Fruit fly (Drosophila melanogaster) whole organism, embryonic: Measurements from ENCODE around the gene CG14191.

Source experiments
- Adf1 ChIP-seq: fragments of 200-800 bp; sonication (Bioruptor generic); IDR thresholded peaks from 2 replicates; pipeline ENCODE4 v1.3.6; 2022; ENCODE audit warnings: missing biosample characterization, missing genetic modification characterization
- CG10267 ChIP-seq: fragments of 200-800 bp; sonication (Bioruptor generic); optimal IDR thresholded peaks from 2 replicates; lab custom pipeline; 2018; ENCODE audit warnings: missing biosample characterization, mild to moderate bottlenecking, missing genetic modification characterization, moderate library complexity
- CG10979 ChIP-seq: fragments of 200-800 bp; sonication (Bioruptor generic); optimal IDR thresholded peaks from 2 replicates; lab custom pipeline; 2018; ENCODE audit warnings: missing biosample characterization, mild to moderate bottlenecking, missing genetic modification characterization, moderate library complexity
- CG11398 ChIP-seq: fragments of 200-800 bp; sonication (Bioruptor generic); optimal IDR thresholded peaks from 2 replicates; lab custom pipeline; 2016; ENCODE audit warnings: missing biosample characterization, missing genetic modification characterization
- CG11695 ChIP-seq: fragments of 200-800 bp; sonication (Bioruptor generic); IDR thresholded peaks from 3 replicates; pipeline ENCODE4 v1.3.6; 2022; ENCODE audit warnings: missing biosample characterization, missing genetic modification characterization
- CG12236 ChIP-seq: fragments of 200-800 bp; sonication (Bioruptor generic); optimal IDR thresholded peaks from 2 replicates; lab custom pipeline; 2016; ENCODE audit warnings: missing biosample characterization, missing genetic modification characterization
- CG13296 ChIP-seq: fragments of 200-800 bp; sonication (Bioruptor generic); optimal IDR thresholded peaks from 3 replicates; lab custom pipeline; 2018; ENCODE audit warnings: missing biosample characterization, mild to moderate bottlenecking, missing genetic modification characterization
- CG17328 ChIP-seq: fragments of 200-800 bp; sonication (Bioruptor generic); IDR thresholded peaks from 2 replicates; pipeline ENCODE4 v1.3.6; 2022; ENCODE audit warnings: missing biosample characterization, missing genetic modification characterization
- CG17361 ChIP-seq: fragments of 200-800 bp; sonication (Bioruptor generic); IDR thresholded peaks from 3 replicates; pipeline ENCODE4 v1.3.6; 2022; ENCODE audit warnings: missing biosample characterization, missing genetic modification characterization
- CG18619 ChIP-seq: fragments of 200-800 bp; sonication (Bioruptor generic); optimal IDR thresholded peaks from 3 replicates; lab custom pipeline; 2017; ENCODE audit warnings: missing biosample characterization, mild to moderate bottlenecking, missing genetic modification characterization
- CG18764 ChIP-seq: fragments of 200-800 bp; sonication (Bioruptor generic); optimal IDR thresholded peaks from 3 replicates; lab custom pipeline; 2016; ENCODE audit warnings: missing biosample characterization, missing genetic modification characterization
- CG2120 ChIP-seq: fragments of 200-800 bp; sonication (Bioruptor generic); optimal IDR thresholded peaks from 3 replicates; lab custom pipeline; 2016; ENCODE audit warnings: missing biosample characterization, missing genetic modification characterization
- CG2199 ChIP-seq: fragments of 200-800 bp; sonication (Bioruptor generic); IDR thresholded peaks from 3 replicates; pipeline ENCODE4 v1.3.6; 2022; ENCODE audit warnings: missing biosample characterization, missing genetic modification characterization
- CG30431 ChIP-seq: fragments of 200-800 bp; sonication (Bioruptor generic); optimal IDR thresholded peaks from 2 replicates; lab custom pipeline; 2017; ENCODE audit warnings: missing biosample characterization, missing genetic modification characterization
- CG3163 ChIP-seq: fragments of 200-800 bp; sonication (Bioruptor generic); optimal IDR thresholded peaks from 3 replicates; lab custom pipeline; 2016; ENCODE audit warnings: missing biosample characterization, missing genetic modification characterization
- CG42726 ChIP-seq: fragments of 200-800 bp; sonication (Bioruptor generic); IDR thresholded peaks from 2 replicates; pipeline ENCODE4 v1.3.6; 2022; ENCODE audit warnings: missing biosample characterization, missing genetic modification characterization; ENCODE audit not compliant: partially characterized antibody
- CG4282 ChIP-seq: fragments of 200-800 bp; sonication (Bioruptor generic); optimal IDR thresholded peaks from 2 replicates; lab custom pipeline; 2016; ENCODE audit warnings: missing biosample characterization, missing genetic modification characterization
- CG6175 ChIP-seq: fragments of 200-800 bp; sonication (Bioruptor generic); IDR thresholded peaks from 3 replicates; pipeline ENCODE4 v1.3.6; 2022; ENCODE audit warnings: missing biosample characterization, missing genetic modification characterization
- CG8765 ChIP-seq: fragments of 200-800 bp; sonication (Bioruptor generic); IDR thresholded peaks from 2 replicates; pipeline ENCODE4 v1.3.6; 2022; ENCODE audit warnings: missing biosample characterization, missing genetic modification characterization
- CG9215 ChIP-seq: fragments of 200-800 bp; sonication (Bioruptor generic); IDR thresholded peaks from 2 replicates; pipeline ENCODE4 v1.3.6; 2022; ENCODE audit warnings: missing biosample characterization, missing genetic modification characterization
- CG9437 ChIP-seq: fragments of 200-800 bp; sonication (Bioruptor generic); optimal IDR thresholded peaks from 2 replicates; lab custom pipeline; 2018; ENCODE audit warnings: missing biosample characterization, mild to moderate bottlenecking, missing genetic modification characterization
- CG9727 ChIP-seq: fragments of 200-800 bp; sonication (Bioruptor generic); optimal IDR thresholded peaks from 3 replicates; lab custom pipeline; 2017; ENCODE audit warnings: missing biosample characterization, mild to moderate bottlenecking, missing genetic modification characterization
- CG9817 ChIP-seq: fragments of 200-800 bp; sonication (Bioruptor generic); optimal IDR thresholded peaks from 2 replicates; lab custom pipeline; 2018; ENCODE audit warnings: missing biosample characterization, mild to moderate bottlenecking, missing genetic modification characterization, moderate library complexity
- CHES-1-like ChIP-seq: fragments of 200-800 bp; sonication (Bioruptor generic); optimal IDR thresholded peaks from 2 replicates; lab custom pipeline; 2016; ENCODE audit warnings: missing biosample characterization, missing genetic modification characterization
- Dbx ChIP-seq: fragments of 200-800 bp; sonication (Bioruptor generic); IDR thresholded peaks from 3 replicates; pipeline ENCODE4 v1.3.6; 2022; ENCODE audit warnings: missing biosample characterization, missing genetic modification characterization
- Fer2 ChIP-seq: fragments of 200-800 bp; sonication (Bioruptor generic); optimal IDR thresholded peaks from 2 replicates; lab custom pipeline; 2018; ENCODE audit warnings: missing biosample characterization, mild to moderate bottlenecking, missing genetic modification characterization, moderate library complexity
- H15 ChIP-seq: fragments of 200-800 bp; sonication (Bioruptor generic); IDR thresholded peaks from 3 replicates; pipeline ENCODE4 v1.3.6; 2022; ENCODE audit warnings: missing biosample characterization, missing genetic modification characterization
- Hr3 ChIP-seq: fragments of 200-800 bp; sonication (Bioruptor generic); optimal IDR thresholded peaks from 3 replicates; lab custom pipeline; 2016; ENCODE audit warnings: missing biosample characterization, missing genetic modification characterization
- Scr ChIP-seq: fragments of 200-800 bp; sonication (Bioruptor generic); IDR thresholded peaks from 2 replicates; pipeline ENCODE4 v1.3.6; 2022; ENCODE audit warnings: missing biosample characterization, missing genetic modification characterization; ENCODE audit not compliant: partially characterized antibody
- TFAM ChIP-seq: fragments of 200-800 bp; sonication (Bioruptor generic); optimal IDR thresholded peaks from 2 replicates; lab custom pipeline; 2017; ENCODE audit warnings: missing biosample characterization, missing genetic modification characterization, inconsistent platforms
- Usf ChIP-seq: fragments of 200-800 bp; sonication (Bioruptor generic); optimal IDR thresholded peaks from 2 replicates; lab custom pipeline; 2017; ENCODE audit warnings: missing genotype, missing biosample characterization, missing genetic modification characterization
- YL-1 ChIP-seq: fragments of 200-800 bp; sonication (Bioruptor generic); optimal IDR thresholded peaks from 3 replicates; lab custom pipeline; 2017; ENCODE audit warnings: missing biosample characterization, mild to moderate bottlenecking, missing genetic modification characterization
- ash1 ChIP-seq: fragments of 200-800 bp; sonication (Bioruptor generic); optimal IDR thresholded peaks from 2 replicates; lab custom pipeline; 2018; ENCODE audit warnings: missing biosample characterization, mild to moderate bottlenecking, missing genetic modification characterization
- bigmax ChIP-seq: fragments of 200-800 bp; sonication (Bioruptor generic); optimal IDR thresholded peaks from 2 replicates; lab custom pipeline; 2018; ENCODE audit warnings: missing biosample characterization, mild to moderate bottlenecking, missing genetic modification characterization
- chif ChIP-seq, 2 experiments: fragments of 200-800 bp; sonication (Bioruptor generic); optimal IDR thresholded peaks; 3 replicates each; lab custom pipeline; 2016; ENCODE audit warnings: missing biosample characterization in 2 of 2, missing genetic modification characterization in 2 of 2
- chinmo ChIP-seq: fragments of 200-800 bp; sonication (Bioruptor generic); IDR thresholded peaks from 4 replicates; pipeline ENCODE4 v1.3.6; 2022; ENCODE audit warnings: missing biosample characterization, missing genetic modification characterization; ENCODE audit not compliant: partially characterized antibody
- corto ChIP-seq: fragments of 200-800 bp; sonication (Bioruptor generic); optimal IDR thresholded peaks from 2 replicates; lab custom pipeline; 2016; ENCODE audit warnings: missing biosample characterization, mild to moderate bottlenecking, missing genetic modification characterization, moderate library complexity
- dan ChIP-seq: fragments of 200-800 bp; sonication (Bioruptor generic); IDR thresholded peaks from 2 replicates; pipeline ENCODE4 v1.3.6; 2022; ENCODE audit warnings: missing biosample characterization, missing genetic modification characterization
- dati ChIP-seq: fragments of 200-800 bp; sonication (Bioruptor generic); IDR thresholded peaks from 2 replicates; pipeline ENCODE4 v1.3.6; 2022; ENCODE audit warnings: missing biosample characterization, missing genetic modification characterization
- eyg ChIP-seq: fragments of 200-800 bp; sonication (Bioruptor generic); optimal IDR thresholded peaks from 3 replicates; lab custom pipeline; 2016; ENCODE audit warnings: missing biosample characterization, missing genetic modification characterization
- gt ChIP-seq: fragments of 200-800 bp; sonication (Bioruptor generic); IDR thresholded peaks from 2 replicates; pipeline ENCODE4 v1.3.6; 2022; ENCODE audit warnings: missing biosample characterization, missing genetic modification characterization
- otp ChIP-seq: fragments of 200-800 bp; sonication (Bioruptor generic); IDR thresholded peaks from 3 replicates; pipeline ENCODE4, ENCODE4 v1.3.6; 2022; ENCODE audit warnings: missing biosample characterization, missing genetic modification characterization
- phol ChIP-seq: fragments of 200-800 bp; sonication (Bioruptor generic); optimal IDR thresholded peaks from 3 replicates; lab custom pipeline; 2018; ENCODE audit warnings: missing biosample characterization, mild to moderate bottlenecking, missing genetic modification characterization, moderate library complexity
- ranshi ChIP-seq: fragments of 200-800 bp; sonication (Bioruptor generic); IDR thresholded peaks from 2 replicates; pipeline ENCODE4 v1.3.6; 2022; ENCODE audit warnings: missing biosample characterization, missing genetic modification characterization
- schlank ChIP-seq: fragments of 200-800 bp; sonication (Bioruptor generic); optimal IDR thresholded peaks from 2 replicates; lab custom pipeline; 2018; ENCODE audit warnings: missing biosample characterization, mild to moderate bottlenecking, missing genetic modification characterization
- sens ChIP-seq: fragments of 200-800 bp; sonication (Bioruptor generic); peaks from one replicate; lab custom pipeline; 2016; ENCODE audit warnings: missing biosample characterization, missing genetic modification characterization
- sr ChIP-seq: fragments of 200-800 bp; sonication (Bioruptor generic); IDR thresholded peaks from 3 replicates; pipeline ENCODE4 v1.3.6; 2022; ENCODE audit warnings: missing biosample characterization, missing genetic modification characterization
- tup ChIP-seq: fragments of 200-800 bp; sonication (Bioruptor generic); optimal IDR thresholded peaks from 2 replicates; lab custom pipeline; 2016; ENCODE audit warnings: missing biosample characterization, mild to moderate bottlenecking, missing genetic modification characterization, moderate library complexity
- unc-4 ChIP-seq: fragments of 200-800 bp; sonication (Bioruptor generic); IDR thresholded peaks from 2 replicates; pipeline ENCODE4 v1.3.6; 2022; ENCODE audit warnings: missing biosample characterization, missing genetic modification characterization; ENCODE audit not compliant: partially characterized antibody
- vvl ChIP-seq: fragments of 200-800 bp; sonication (Bioruptor generic); IDR thresholded peaks from 2 replicates; pipeline ENCODE4 v1.3.6; 2022; ENCODE audit warnings: missing biosample characterization, missing genetic modification characterization
- z ChIP-seq: fragments of 200-800 bp; sonication (Bioruptor generic); IDR thresholded peaks from 3 replicates; pipeline ENCODE4 v1.3.6; 2022; ENCODE audit warnings: missing biosample characterization, missing genetic modification characterization

The CG14191 gene

DNA sequence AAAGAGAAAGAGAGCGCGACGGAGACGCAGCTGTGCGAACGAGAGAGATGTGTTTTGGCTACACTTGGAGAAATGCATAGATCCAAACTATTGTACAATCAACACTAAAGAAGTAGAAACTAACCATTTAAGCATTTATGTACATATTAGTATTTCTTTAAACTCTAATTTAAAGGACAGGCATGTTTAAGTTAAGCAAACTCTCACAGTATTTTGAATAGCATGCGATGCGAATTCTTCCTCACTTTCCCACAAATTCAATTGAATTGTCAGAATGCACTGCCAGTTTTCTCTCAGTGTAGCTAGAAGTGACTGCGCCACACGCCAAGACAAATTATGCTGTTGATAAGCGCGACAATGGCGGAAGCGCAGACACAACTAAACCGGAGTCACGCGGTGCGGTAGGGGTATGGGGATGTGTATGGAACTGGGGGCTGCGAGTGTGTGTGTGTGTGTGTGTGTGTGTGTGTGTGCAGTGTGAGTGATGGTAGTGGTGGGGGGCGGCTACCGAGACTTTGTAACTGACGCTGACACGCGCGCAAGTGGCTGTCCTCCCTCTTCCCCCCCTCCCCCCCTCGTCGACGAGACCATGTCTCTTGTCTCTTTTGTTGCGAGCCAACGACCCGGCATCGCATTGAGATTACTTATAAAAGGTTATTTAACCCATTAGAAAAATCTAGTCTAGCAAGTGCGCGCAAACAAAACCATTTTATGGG lies 25.5 kb downstream of the CG14191 start (continued):
- no peak for TF ChIP-seq otp (GFP tag; lab: Robert Waterston, UW)
- TF ChIP-seq corto (GFP tag; lab: Kevin White, UChicago) = no peak
- TF ChIP-seq CG9437 (GFP tag; lab: Kevin White, UChicago) = peak; percentile 38
- TF ChIP-seq CG8765 (GFP tag; lab: Robert Waterston, UW) = no peak
- TF ChIP-seq YL-1 (GFP tag; lab: Kevin White, UChicago) = no peak
- no peak for TF ChIP-seq bigmax (GFP tag; lab: Kevin White, UChicago)
- no peak for TF ChIP-seq vvl (GFP tag; lab: Robert Waterston, UW)
- no peak for TF ChIP-seq unc-4
- no peak for TF ChIP-seq CG11398 (GFP tag; lab: Kevin White, UChicago)
- TF ChIP-seq CG6175 (GFP tag; lab: Robert Waterston, UW) = no peak
- TF ChIP-seq CG4282 (GFP tag; lab: Kevin White, UChicago) = no peak
- no peak for TF ChIP-seq gt (GFP tag; lab: Robert Waterston, UW)
- TF ChIP-seq CG18764 (GFP tag; lab: Kevin White, UChicago) = no peak
- peak; percentile 55 for TF ChIP-seq CG17361 (GFP tag; lab: Robert Waterston, UW)
- TF ChIP-seq CG10267 = no peak
- no peak for TF ChIP-seq CG12236 (GFP tag; lab: Kevin White, UChicago)
- no peak for TF ChIP-seq Usf (GFP tag; lab: Kevin White, UChicago)
- TF ChIP-seq CHES-1-like = no peak
- peak; percentile 58 for TF ChIP-seq CG2120 (GFP tag; lab: Kevin White, UChicago)
- TF ChIP-seq CG42726 (GFP tag; lab: Robert Waterston, UW) = no peak
- TF ChIP-seq ranshi (GFP tag; lab: Robert Waterston, UW) = no peak
- TF ChIP-seq TFAM (GFP tag; lab: Kevin White, UChicago) = no peak
- TF ChIP-seq chif (GFP tag; optimal IDR thresholded peaks at IDR 0.05; lab: Kevin White, UChicago) = peak in 1 of 2 experiments; percentile 21
- TF ChIP-seq Scr = no peak
- peak; percentile 31 for TF ChIP-seq Hr3 (GFP tag; lab: Kevin White, UChicago)
- no peak for TF ChIP-seq CG2199 (GFP tag; lab: Robert Waterston, UW)
- no peak for TF ChIP-seq CG3163 (GFP tag; lab: Kevin White, UChicago)
- TF ChIP-seq CG11695 (GFP tag; lab: Robert Waterston, UW) = no peak
- TF ChIP-seq CG17328 = peak; percentile 29; the same call in 1 of the 2 replicates
- no peak for TF ChIP-seq eyg (GFP tag; lab: Kevin White, UChicago)
- TF ChIP-seq dati (GFP tag; lab: Robert Waterston, UW) = no peak
- no peak for TF ChIP-seq Adf1 (GFP tag; lab: Robert Waterston, UW)
- no peak for TF ChIP-seq Fer2 (tag; lab: Kevin White, UChicago)
- TF ChIP-seq ash1 (GFP tag; lab: Kevin White, UChicago) = no peak
- TF ChIP-seq sr = no peak
- TF ChIP-seq schlank = no peak
- TF ChIP-seq H15 (GFP tag; lab: Robert Waterston, UW) = no peak
- TF ChIP-seq CG30431 = no peak
- no peak for TF ChIP-seq dan (GFP tag; lab: Robert Waterston, UW)
- peak; percentile 7 for TF ChIP-seq CG13296 (GFP tag; lab: Kevin White, UChicago)
- TF ChIP-seq CG18619 (GFP tag; lab: Kevin White, UChicago) = no peak
- no peak for TF ChIP-seq z (GFP tag; lab: Robert Waterston, UW)
- TF ChIP-seq Dbx = no peak
- TF ChIP-seq tup (GFP tag; lab: Kevin White, UChicago) = no peak
- TF ChIP-seq CG10979 (tag; lab: Kevin White, UChicago) = peak; percentile 40
- peak; percentile 37 for TF ChIP-seq CG9817
- peak; percentile 62 for TF ChIP-seq phol (tag; lab: Kevin White, UChicago)
- TF ChIP-seq CG9727 (GFP tag; lab: Kevin White, UChicago) = peak; percentile 11
- TF ChIP-seq chinmo (GFP tag; lab: Robert Waterston, UW) = no peak
- peak; percentile 62 for TF ChIP-seq sens (GFP tag; lab: Kevin White, UChicago)
- TF ChIP-seq CG9215 = peak; percentile 26; the same call in 1 of the 2 replicates
